Worm (Caenorhabditis elegans) whole organism, L1 larva: ENCODE measurements around the gene cyp-33C3.

Experiments used
- C04F5.9 ChIP-seq: sonication (generic microtip); optimal IDR thresholded peaks from 2 replicates; lab custom pipeline; 2016; ENCODE audit warnings: missing genetic modification characterization, missing compliant biosample characterization
- Y116A8C.19 ChIP-seq: sonication (generic microtip); optimal IDR thresholded peaks from 2 replicates; lab custom pipeline; 2016; ENCODE audit warnings: missing compliant biosample characterization, missing genetic modification characterization, borderline replicate concordance
- aly-2 ChIP-seq: fragments of 150-350 bp; optimal IDR thresholded peaks from 2 replicates; lab custom pipeline; 2014; ENCODE audit warnings: missing biosample characterization, missing genetic modification characterization
- blmp-1 ChIP-seq: fragments of 150-350 bp; optimal IDR thresholded peaks from 2 replicates; lab custom pipeline; 2014; ENCODE audit warnings: missing biosample characterization, missing genetic modification characterization
- ceh-82 ChIP-seq, 3 experiments: fragments of 150-350 bp in 1 of 3; sonication (generic microtip) in 2 of 3; optimal IDR thresholded peaks; 2 replicates each; lab custom pipeline; 2014 to 2017; ENCODE audit warnings: missing biosample characterization in 3 of 3, missing genetic modification characterization in 3 of 3
- ceh-88 ChIP-seq: fragments of 200-800 bp; sonication (Bioruptor generic); IDR thresholded peaks from 2 replicates; pipeline ENCODE4 v1.3.6; 2022; ENCODE audit warnings: missing genetic modification characterization, missing compliant biosample characterization
- dpl-1 ChIP-seq, 3 experiments: fragments of 150-350 bp in 2 of 3; sonication (generic microtip) in 1 of 3; optimal IDR thresholded peaks; 2 replicates each; lab custom pipeline; 2014 to 2017; ENCODE audit warnings: missing biosample characterization in 3 of 3, missing genetic modification characterization in 3 of 3, missing genetic modification reagents in 3 of 3
- dsc-1 ChIP-seq: sonication (generic microtip); optimal IDR thresholded peaks from 2 replicates; lab custom pipeline; 2016; ENCODE audit warnings: mild to moderate bottlenecking, missing genetic modification characterization, missing compliant biosample characterization
- egl-13 ChIP-seq: sonication (generic microtip); optimal IDR thresholded peaks from 2 replicates; lab custom pipeline; 2016; ENCODE audit warnings: missing genotype, missing genetic modification reagents, missing genetic modification characterization, missing compliant biosample characterization
- egl-27 ChIP-seq, 2 experiments: fragments of 150-350 bp in 1 of 2; sonication (generic microtip); optimal IDR thresholded peaks; 3 replicates each; lab custom pipeline; 2017 to 2018; ENCODE audit warnings: missing biosample characterization in 2 of 2, missing genetic modification characterization in 2 of 2, missing genetic modification reagents in 2 of 2
- elt-2 ChIP-seq: sonication (generic microtip); optimal IDR thresholded peaks from 2 replicates; lab custom pipeline; 2016; ENCODE audit warnings: missing genetic modification characterization, mild to moderate bottlenecking, inconsistent platforms, missing compliant biosample characterization, missing genetic modification reagents
- elt-3 ChIP-seq, 6 experiments: fragments of 150-350 bp in 1 of 6; sonication (generic microtip); optimal IDR thresholded peaks; 2 replicates each; lab custom pipeline; 2017 to 2018; ENCODE audit warnings: missing biosample characterization in 6 of 6, missing genetic modification characterization in 6 of 6, inconsistent platforms in 1 of 6
- ets-5 ChIP-seq: fragments of 200-800 bp; sonication (Bioruptor generic); IDR thresholded peaks from 2 replicates; pipeline ENCODE4 v1.3.6; 2022; ENCODE audit warnings: missing genetic modification characterization, missing compliant biosample characterization
- fkh-4 ChIP-seq: sonication (generic microtip); optimal IDR thresholded peaks from 2 replicates; lab custom pipeline; 2016; ENCODE audit warnings: missing compliant biosample characterization, missing genetic modification characterization, borderline replicate concordance
- hlh-4 ChIP-seq: sonication (generic microtip); optimal IDR thresholded peaks from 2 replicates; lab custom pipeline; 2016; ENCODE audit warnings: mild to moderate bottlenecking, missing genetic modification characterization, missing compliant biosample characterization
- irx-1 ChIP-seq: sonication (generic microtip); optimal IDR thresholded peaks from 2 replicates; lab custom pipeline; 2016; ENCODE audit warnings: missing genetic modification characterization, missing compliant biosample characterization
- lin-14 ChIP-seq: fragments of 200-800 bp; sonication (Bioruptor generic); optimal IDR thresholded peaks from 2 replicates; lab custom pipeline; 2018; ENCODE audit warnings: mild to moderate bottlenecking, missing genetic modification characterization, moderate library complexity, missing compliant biosample characterization
- lin-15B ChIP-seq: fragments of 150-350 bp; sonication (generic microtip); optimal IDR thresholded peaks from 3 replicates; lab custom pipeline; 2014; ENCODE audit warnings: missing biosample characterization, missing genetic modification characterization
- lin-35 ChIP-seq, 2 experiments: fragments of 150-350 bp; optimal IDR thresholded peaks; 2 replicates each; lab custom pipeline; 2014; ENCODE audit warnings: missing biosample characterization in 2 of 2, missing genetic modification characterization in 2 of 2, missing genetic modification reagents in 2 of 2
- lir-3 ChIP-seq: sonication (generic microtip); optimal IDR thresholded peaks from 2 replicates; lab custom pipeline; 2016; ENCODE audit warnings: mild to moderate bottlenecking, missing genetic modification characterization, moderate library complexity, missing compliant biosample characterization; ENCODE audit not compliant: poor library complexity
- mef-2 ChIP-seq: fragments of 150-350 bp; optimal IDR thresholded peaks from 2 replicates; lab custom pipeline; 2014; ENCODE audit warnings: missing biosample characterization, missing genetic modification characterization
- mep-1 ChIP-seq: fragments of 150-350 bp; optimal IDR thresholded peaks from 2 replicates; lab custom pipeline; 2014; ENCODE audit warnings: missing biosample characterization, missing genetic modification characterization
- nhr-12 ChIP-seq: sonication (generic microtip); optimal IDR thresholded peaks from 2 replicates; lab custom pipeline; 2017; ENCODE audit warnings: missing biosample characterization, missing genetic modification characterization
- nhr-19 ChIP-seq: fragments of 200-800 bp; sonication (Bioruptor generic); conservative IDR thresholded peaks from 2 replicates; pipeline ENCODE4 v1.3.6; 2022; ENCODE audit warnings: missing genetic modification characterization, missing compliant biosample characterization
- nhr-20 ChIP-seq: sonication (generic microtip); optimal IDR thresholded peaks from 2 replicates; lab custom pipeline; 2016; ENCODE audit warnings: mild to moderate bottlenecking, missing genetic modification characterization, missing compliant biosample characterization
- nhr-28 ChIP-seq: fragments of 150-350 bp; optimal IDR thresholded peaks from 2 replicates; lab custom pipeline; 2014; ENCODE audit warnings: missing biosample characterization, missing genetic modification characterization
- nhr-71 ChIP-seq: sonication (generic microtip); optimal IDR thresholded peaks from 2 replicates; lab custom pipeline; 2016; ENCODE audit warnings: mild to moderate bottlenecking, missing genetic modification characterization, moderate library complexity, missing compliant biosample characterization
- nhr-85 ChIP-seq: sonication (generic microtip); peaks from one replicate; lab custom pipeline; 2016; ENCODE audit warnings: missing genetic modification characterization, inconsistent platforms, missing compliant biosample characterization
- nhr-90 ChIP-seq: sonication (generic microtip); optimal IDR thresholded peaks from 2 replicates; lab custom pipeline; 2016; ENCODE audit warnings: mild to moderate bottlenecking, missing genetic modification characterization, missing compliant biosample characterization; ENCODE audit not compliant: poor library complexity
- pax-3 ChIP-seq: fragments of 200-800 bp; sonication (Bioruptor generic); optimal IDR thresholded peaks from 2 replicates; lab custom pipeline; 2018; ENCODE audit warnings: mild to moderate bottlenecking, missing genetic modification characterization, moderate library complexity, missing compliant biosample characterization
- rnt-1 ChIP-seq: sonication (generic microtip); optimal IDR thresholded peaks from 2 replicates; lab custom pipeline; 2016; ENCODE audit warnings: mild to moderate bottlenecking, missing genetic modification characterization, moderate library complexity, missing compliant biosample characterization
- snpc-4 ChIP-seq: fragments of 150-350 bp; optimal IDR thresholded peaks from 2 replicates; lab custom pipeline; 2014; ENCODE audit warnings: missing biosample characterization, missing genetic modification characterization
- snu-23 ChIP-seq: sonication (generic microtip); optimal IDR thresholded peaks from 2 replicates; lab custom pipeline; 2016; ENCODE audit warnings: missing genetic modification characterization, missing compliant biosample characterization
- sup-37 ChIP-seq: fragments of 200-800 bp; sonication (Bioruptor generic); optimal IDR thresholded peaks from 2 replicates; lab custom pipeline; 2018; ENCODE audit warnings: mild to moderate bottlenecking, missing genetic modification characterization, missing compliant biosample characterization
- tlp-1 ChIP-seq: fragments of 150-350 bp; optimal IDR thresholded peaks from 2 replicates; lab custom pipeline; 2014; ENCODE audit warnings: missing biosample characterization, missing genetic modification characterization
- unc-86 ChIP-seq: sonication (generic microtip); optimal IDR thresholded peaks from 2 replicates; lab custom pipeline; 2016; ENCODE audit warnings: missing genetic modification characterization, missing compliant biosample characterization
- vab-15 ChIP-seq: sonication (generic microtip); optimal IDR thresholded peaks from 2 replicates; lab custom pipeline; 2017; ENCODE audit warnings: missing genotype, mild to moderate bottlenecking, missing genetic modification characterization, missing compliant biosample characterization

cyp-33C3 gene

ce11 chrV:2242630-2243029, at the start of gene cyp-33C3:
cyp-33C3 (plus strand) TSS chrV:2242778.
- TF ChIP-seq blmp-1 (tag; lab: Kevin White, UChicago) (peak; percentile 48), nhr-20 (tag; lab: Kevin White, UChicago) (peak; percentile 17), elt-2 (tag; lab: Kevin White, UChicago) (no peak), elt-3 (tag; optimal IDR thresholded peaks at IDR 0.05; lab: Kevin White, UChicago) (peak in 1 of 6 experiments; percentile 21), lin-14 (GFP tag; lab: Kevin White, UChicago) (peak; percentile 56)
- TF ChIP-seq, all 84 proteins: peak for 4

DNA sequence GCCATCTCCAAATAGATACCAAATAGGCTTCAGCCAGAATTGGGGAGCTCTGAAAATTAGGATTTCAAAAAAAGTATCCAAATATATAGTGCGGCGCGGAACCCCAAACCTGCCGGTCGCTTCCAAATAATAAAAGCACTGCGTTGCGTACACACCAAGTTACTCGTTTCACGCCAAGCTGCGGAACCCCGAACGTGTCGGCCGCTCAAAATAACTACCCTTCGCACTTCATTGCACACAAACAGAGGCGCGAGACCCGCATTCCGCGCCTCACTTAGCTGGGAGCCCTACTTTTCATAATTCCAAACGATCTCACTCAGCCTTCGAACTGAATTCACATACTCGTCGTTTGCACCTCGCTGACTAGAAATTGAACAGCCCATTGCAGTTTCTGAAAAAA, 43.0 kb upstream of the cyp-33C3 start:
- TF ChIP-seq egl-27 (tag; optimal IDR thresholded peaks at IDR 0.05; lab: Kevin White, UChicago) = no peak
- TF ChIP-seq egl-13 (tag; lab: Kevin White, UChicago) = no peak
- TF ChIP-seq snpc-4 (tag; lab: Kevin White, UChicago) = peak; percentile 26
- TF ChIP-seq, all 84 proteins: peak for 1

ce11 chrV:2200402-2200801, 42.2 kb upstream of the cyp-33C3 start:
- TF ChIP-seq irx-1 (no peak), nhr-19 (GFP tag; lab: Robert Waterston, UW) (no peak), nhr-28 (tag; lab: Kevin White, UChicago) (no peak), nhr-90 (tag; lab: Kevin White, UChicago) (no peak), unc-86 (tag; lab: Kevin White, UChicago) (no peak), nhr-71 (tag; lab: Kevin White, UChicago) (no peak), snpc-4 (tag; lab: Kevin White, UChicago) (no peak), elt-3 (tag; optimal IDR thresholded peaks at IDR 0.05; lab: Kevin White, UChicago) (no peak), fkh-4 (no peak), rnt-1 (no peak), elt-2 (tag; lab: Kevin White, UChicago) (no peak), dpl-1 (GFP tag; optimal IDR thresholded peaks at IDR 0.05; lab: Kevin White, UChicago) (no peak), sup-37 (no peak)

DNA sequence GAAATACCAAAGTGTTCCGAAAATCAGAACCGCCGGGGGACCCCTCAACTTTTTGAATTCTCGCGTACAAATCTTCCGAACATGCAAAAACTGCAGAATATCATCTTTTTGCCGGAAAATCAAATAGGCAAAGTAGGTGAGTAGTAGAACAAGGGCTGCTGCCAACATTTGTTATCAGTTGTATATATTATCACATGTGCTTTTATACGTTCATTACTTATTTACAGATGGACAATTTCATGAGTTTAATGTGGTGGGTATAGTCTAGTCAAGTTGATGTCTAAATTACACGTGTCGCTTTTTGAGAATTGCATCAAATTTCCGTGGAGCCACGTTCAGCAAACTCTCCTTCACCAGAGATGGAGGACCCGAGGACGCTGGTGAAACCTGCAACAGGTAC, 41.3 kb upstream of the cyp-33C3 start, which contains the start of gene cyp-32B1:
TSS of gene cyp-32B1 (minus strand) at position 176 of the 400 bp plus-strand sequence.
- TF ChIP-seq nhr-28 (tag; lab: Kevin White, UChicago) = no peak
- peak in 1 of 2 experiments; percentile 5 for TF ChIP-seq lin-35 (GFP tag; optimal IDR thresholded peaks at IDR 0.05; lab: Kevin White, UChicago)
- no peak for TF ChIP-seq irx-1
- TF ChIP-seq nhr-20 (tag; lab: Kevin White, UChicago) = no peak
- TF ChIP-seq elt-2 (tag; lab: Kevin White, UChicago) = peak; percentile 34
- no peak for TF ChIP-seq aly-2

DNA sequence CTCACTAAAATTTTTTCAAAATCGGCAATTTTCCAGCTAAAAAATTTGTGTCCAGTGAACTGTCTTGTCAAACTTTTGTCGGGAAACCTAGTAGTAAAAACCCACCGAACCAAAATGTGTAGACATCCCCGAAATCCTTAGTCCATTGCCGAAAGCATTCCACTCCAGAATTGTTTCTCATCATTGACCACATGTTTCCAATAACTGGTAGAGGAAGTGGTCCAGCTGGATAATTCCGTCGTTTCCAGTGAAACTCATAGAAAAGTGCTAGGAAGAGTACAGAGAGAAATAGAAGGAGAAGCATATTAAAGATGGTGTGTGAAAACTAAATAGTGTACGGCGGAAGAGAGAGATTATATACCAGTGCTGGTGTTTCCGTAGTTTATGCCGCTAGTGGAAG, 38.5 kb upstream of the cyp-33C3 start, which contains the start of gene cyp-33C12:
TSS of gene cyp-33C12 (minus strand) at position 321 of the 400 bp plus-strand sequence.
- TF ChIP-seq nhr-85 (tag; lab: Kevin White, UChicago) (no peak), dsc-1 (tag; lab: Kevin White, UChicago) (peak; percentile 91), fkh-4 (peak; percentile 71)
- TF ChIP-seq, all 84 proteins: peak for 2

DNA sequence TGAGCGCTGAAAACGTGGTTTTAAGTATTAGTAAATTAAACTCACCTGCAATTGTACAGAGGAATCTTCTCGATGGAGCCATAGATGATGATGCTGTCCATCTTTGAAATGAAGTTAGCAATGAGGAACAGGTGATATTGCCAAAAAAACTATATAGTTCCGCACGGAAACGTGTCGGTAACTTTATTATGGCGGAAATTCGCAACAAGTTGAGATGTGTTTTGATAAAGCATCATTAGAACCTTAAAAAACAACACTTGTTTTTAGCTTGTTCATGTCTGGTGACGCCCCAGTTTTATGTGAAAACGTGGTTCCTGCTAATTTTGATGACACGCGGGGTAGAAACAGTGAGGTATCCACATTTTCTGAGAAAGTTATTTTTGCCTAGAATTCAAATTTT, 36.4 kb upstream of the cyp-33C3 start, which contains the start of gene srt-40:
TSS of gene srt-40 (minus strand) at position 101 of the 400 bp plus-strand sequence.
- TF ChIP-seq hlh-4 (tag; lab: Kevin White, UChicago) (no peak), lir-3 (no peak), vab-15 (tag; lab: Kevin White, UChicago) (no peak), C04F5.9 (tag; lab: Kevin White, UChicago) (no peak), lin-15B (tag; lab: Kevin White, UChicago) (no peak), pax-3 (tag; lab: Kevin White, UChicago) (no peak), ets-5 (GFP tag; lab: Robert Waterston, UW) (no peak), nhr-19 (GFP tag; lab: Robert Waterston, UW) (no peak), mef-2 (no peak), ceh-82 (tag; optimal IDR thresholded peaks at IDR 0.05; lab: Kevin White, UChicago) (no peak), nhr-12 (tag; lab: Kevin White, UChicago) (no peak), sup-37 (no peak), ceh-88 (GFP tag; lab: Robert Waterston, UW) (no peak), tlp-1 (no peak), Y116A8C.19 (no peak), snu-23 (GFP tag; lab: Kevin White, UChicago) (no peak), mep-1 (no peak)
